Worm (Caenorhabditis elegans) whole organism, young adult: ENCODE results near the gene mrpl-18.

Source experiments
- B0019.2 ChIP-seq: fragments of 200-800 bp; sonication (Bioruptor generic); conservative IDR thresholded peaks from 2 replicates; pipeline ENCODE4 v1.3.6; 2022; ENCODE audit warnings: missing genetic modification reagents, missing genetic modification characterization, missing compliant biosample characterization
- B0035.1 ChIP-seq: sonication (generic microtip); optimal IDR thresholded peaks from 2 replicates; lab custom pipeline; 2016; ENCODE audit warnings: missing genetic modification characterization, mild to moderate bottlenecking, missing compliant biosample characterization, missing genotype, missing genetic modification reagents
- C06A6.2 ChIP-seq: fragments of 200-800 bp; sonication (Bioruptor generic); conservative IDR thresholded peaks from 2 replicates; pipeline ENCODE4 v1.3.6; 2022; ENCODE audit warnings: missing genetic modification characterization, missing compliant biosample characterization
- D2030.7 ChIP-seq: fragments of 200-800 bp; sonication (Bioruptor generic); IDR thresholded peaks from 2 replicates; pipeline ENCODE4 v1.3.6; 2022; ENCODE audit warnings: missing genetic modification reagents, missing genetic modification characterization, missing compliant biosample characterization
- F10E7.11 ChIP-seq: sonication (generic microtip); optimal IDR thresholded peaks from 2 replicates; lab custom pipeline; 2017; ENCODE audit warnings: mild to moderate bottlenecking, missing genetic modification characterization, moderate library complexity, missing compliant biosample characterization
- F23B12.7 ChIP-seq: sonication (generic microtip); optimal IDR thresholded peaks from 2 replicates; lab custom pipeline; 2017; ENCODE audit warnings: missing genetic modification characterization, mild to moderate bottlenecking, missing compliant biosample characterization, antibody characterized with exemption, moderate library complexity; ENCODE audit not compliant: insufficient read depth
- F49E8.2 ChIP-seq: sonication (generic microtip); optimal IDR thresholded peaks from 3 replicates; lab custom pipeline; 2017; ENCODE audit warnings: missing genetic modification characterization, mild to moderate bottlenecking, missing compliant biosample characterization, antibody characterized with exemption, moderate library complexity; ENCODE audit not compliant: insufficient read depth
- F57A8.1 ChIP-seq: fragments of 200-800 bp; sonication (Bioruptor generic); optimal IDR thresholded peaks from 2 replicates; lab custom pipeline; 2018; ENCODE audit warnings: mild to moderate bottlenecking, missing genetic modification characterization, moderate library complexity, missing compliant biosample characterization
- F57C9.4 ChIP-seq: sonication (generic microtip); optimal IDR thresholded peaks from 2 replicates; lab custom pipeline; 2017; ENCODE audit warnings: mild to moderate bottlenecking, missing genetic modification characterization, missing compliant biosample characterization
- K11D2.4 ChIP-seq: fragments of 200-800 bp; sonication (Bioruptor generic); IDR thresholded peaks from 2 replicates; pipeline ENCODE4 v1.3.6; 2022; ENCODE audit warnings: missing genetic modification reagents, missing genetic modification characterization, missing compliant biosample characterization
- T26A5.8 ChIP-seq: sonication (generic microtip); optimal IDR thresholded peaks from 2 replicates; lab custom pipeline; 2016; ENCODE audit warnings: missing genetic modification characterization, missing compliant biosample characterization
- Y53F4B.3 ChIP-seq: fragments of 200-800 bp; sonication (Bioruptor generic); IDR thresholded peaks from 2 replicates; pipeline ENCODE4 v1.3.6; 2022; ENCODE audit warnings: missing genetic modification reagents, missing genetic modification characterization, missing compliant biosample characterization
- Y67H2A.10 ChIP-seq: fragments of 200-800 bp; sonication (Bioruptor generic); conservative IDR thresholded peaks from 2 replicates; pipeline ENCODE4 v1.3.6; 2022; ENCODE audit warnings: missing genetic modification reagents, missing genetic modification characterization, missing compliant biosample characterization
- attf-6 ChIP-seq: fragments of 200-800 bp; sonication (Bioruptor generic); IDR thresholded peaks from 2 replicates; pipeline ENCODE4 v1.3.6; 2022; ENCODE audit warnings: missing genetic modification reagents, missing genetic modification characterization, missing compliant biosample characterization
- ccch-3 ChIP-seq: fragments of 200-800 bp; sonication (Bioruptor generic); optimal IDR thresholded peaks from 2 replicates; lab custom pipeline; 2018; ENCODE audit warnings: mild to moderate bottlenecking, missing genetic modification characterization, missing compliant biosample characterization
- cebp-2 ChIP-seq: fragments of 200-800 bp; sonication (Bioruptor generic); IDR thresholded peaks from 2 replicates; pipeline ENCODE4 v1.3.6; 2022; ENCODE audit warnings: missing genetic modification characterization, missing compliant biosample characterization
- ceh-100 ChIP-seq: fragments of 200-800 bp; sonication (Bioruptor generic); IDR thresholded peaks from 2 replicates; pipeline ENCODE4 v1.3.6; 2022; ENCODE audit warnings: missing genetic modification reagents, missing genetic modification characterization, missing compliant biosample characterization
- ceh-40 ChIP-seq: fragments of 200-800 bp; sonication (Bioruptor generic); IDR thresholded peaks from 2 replicates; pipeline ENCODE4 v1.3.6; 2022; ENCODE audit warnings: missing genetic modification characterization, missing compliant biosample characterization
- ceh-58 ChIP-seq: fragments of 200-800 bp; sonication (Bioruptor generic); IDR thresholded peaks from 2 replicates; pipeline ENCODE4 v1.3.6; 2022; ENCODE audit warnings: missing genetic modification characterization, missing compliant biosample characterization
- die-1 ChIP-seq: sonication (generic microtip); optimal IDR thresholded peaks from 2 replicates; lab custom pipeline; 2016; ENCODE audit warnings: missing genotype, mild to moderate bottlenecking, missing genetic modification characterization, missing compliant biosample characterization
- dox-1 ChIP-seq: fragments of 200-800 bp; sonication (Bioruptor generic); IDR thresholded peaks from 2 replicates; pipeline ENCODE4 v1.3.6; 2022; ENCODE audit warnings: missing genetic modification reagents, missing genetic modification characterization, missing compliant biosample characterization
- dpff-1 ChIP-seq: sonication (generic microtip); optimal IDR thresholded peaks from 2 replicates; lab custom pipeline; 2017; ENCODE audit warnings: mild to moderate bottlenecking, missing genetic modification characterization, missing compliant biosample characterization
- dpl-1 ChIP-seq: fragments of 150-350 bp; optimal IDR thresholded peaks from 2 replicates; lab custom pipeline; 2014; ENCODE audit warnings: missing biosample characterization, missing genetic modification reagents, missing genetic modification characterization
- ekl-4 ChIP-seq: fragments of 200-800 bp; sonication (Bioruptor generic); IDR thresholded peaks from 2 replicates; pipeline ENCODE4 v1.3.6; 2022; ENCODE audit warnings: missing genetic modification reagents, missing genetic modification characterization, missing compliant biosample characterization
- hlh-12 ChIP-seq: sonication (generic microtip); optimal IDR thresholded peaks from 2 replicates; lab custom pipeline; 2016; ENCODE audit warnings: missing genetic modification characterization, missing compliant biosample characterization
- hmg-1.2 ChIP-seq: fragments of 200-800 bp; sonication (Bioruptor generic); IDR thresholded peaks from 2 replicates; pipeline ENCODE4 v1.3.6; 2022; ENCODE audit warnings: missing genetic modification reagents, missing genetic modification characterization, missing compliant biosample characterization
- hmg-20 ChIP-seq: fragments of 200-800 bp; sonication (Bioruptor generic); IDR thresholded peaks from 2 replicates; pipeline ENCODE4 v1.3.6; 2022; ENCODE audit warnings: missing genetic modification reagents, missing genetic modification characterization, missing compliant biosample characterization
- lag-1 ChIP-seq: fragments of 200-800 bp; sonication (Bioruptor generic); IDR thresholded peaks from 2 replicates; pipeline ENCODE4 v1.3.6; 2022; ENCODE audit warnings: missing genetic modification reagents, missing genetic modification characterization, missing compliant biosample characterization
- lin-54 ChIP-seq: fragments of 200-800 bp; sonication (Bioruptor generic); optimal IDR thresholded peaks from 2 replicates; lab custom pipeline; 2018; ENCODE audit warnings: mild to moderate bottlenecking, missing genetic modification characterization, missing compliant biosample characterization
- madf-10 ChIP-seq: sonication (generic microtip); optimal IDR thresholded peaks from 2 replicates; lab custom pipeline; 2016; ENCODE audit warnings: mild to moderate bottlenecking, missing genetic modification characterization, missing compliant biosample characterization
- madf-3 ChIP-seq: fragments of 200-800 bp; sonication (Bioruptor generic); IDR thresholded peaks from 2 replicates; pipeline ENCODE4 v1.3.6; 2022; ENCODE audit warnings: missing genetic modification reagents, missing genetic modification characterization, missing compliant biosample characterization
- madf-6 ChIP-seq: fragments of 200-800 bp; sonication (Bioruptor generic); IDR thresholded peaks from 2 replicates; pipeline ENCODE4 v1.3.6; 2022; ENCODE audit warnings: missing genetic modification reagents, missing genetic modification characterization, missing compliant biosample characterization
- mel-28 ChIP-seq: sonication (generic microtip); optimal IDR thresholded peaks from 2 replicates; lab custom pipeline; 2016; ENCODE audit warnings: borderline replicate concordance, mild to moderate bottlenecking, missing genetic modification characterization, missing compliant biosample characterization
- nfyb-1 ChIP-seq: fragments of 200-800 bp; sonication (Bioruptor generic); IDR thresholded peaks from 2 replicates; pipeline ENCODE4 v1.3.6; 2022; ENCODE audit warnings: missing genetic modification reagents, missing genetic modification characterization, missing compliant biosample characterization
- nhr-179 ChIP-seq: sonication (generic microtip); optimal IDR thresholded peaks from 2 replicates; lab custom pipeline; 2016; ENCODE audit warnings: mild to moderate bottlenecking, missing genetic modification characterization, missing compliant biosample characterization
- pbrm-1 ChIP-seq: fragments of 200-800 bp; sonication (Bioruptor generic); IDR thresholded peaks from 2 replicates; pipeline ENCODE4 v1.3.6; 2022; ENCODE audit warnings: missing genetic modification reagents, missing genetic modification characterization, missing compliant biosample characterization
- snpc-3.4 ChIP-seq: sonication (generic microtip); optimal IDR thresholded peaks from 2 replicates; lab custom pipeline; 2017; ENCODE audit warnings: missing genetic modification characterization, mild to moderate bottlenecking, missing compliant biosample characterization, antibody characterized with exemption, moderate library complexity, missing genotype, missing genetic modification reagents
- snpc-4 ChIP-seq, 5 experiments: fragments of 150-350 bp in 1 of 5; sonication (generic microtip) in 4 of 5; optimal IDR thresholded peaks; 2 replicates each; lab custom pipeline; 2014 to 2018; ENCODE audit warnings: missing genetic modification characterization in 5 of 5, missing biosample characterization in 3 of 5, antibody characterized with exemption in 2 of 5, mild to moderate bottlenecking in 2 of 5, missing compliant biosample characterization in 2 of 5, missing genotype in 2 of 5, moderate library complexity in 2 of 5, missing genetic modification reagents in 1 of 5
- somi-1 ChIP-seq: fragments of 200-800 bp; sonication (Bioruptor generic); optimal IDR thresholded peaks from 2 replicates; lab custom pipeline; 2018; ENCODE audit warnings: mild to moderate bottlenecking, missing genetic modification characterization, missing compliant biosample characterization
- tbp1 ChIP-seq: fragments of 200-800 bp; sonication (Bioruptor generic); optimal IDR thresholded peaks from 2 replicates; lab custom pipeline; 2018; ENCODE audit warnings: mild to moderate bottlenecking, missing genetic modification characterization, missing compliant biosample characterization
- unc-130 ChIP-seq: sonication (generic microtip); optimal IDR thresholded peaks from 2 replicates; lab custom pipeline; 2016; ENCODE audit warnings: missing genetic modification reagents, missing genetic modification characterization, missing compliant biosample characterization
- xnd-1 ChIP-seq: sonication (generic microtip); optimal IDR thresholded peaks from 2 replicates; lab custom pipeline; 2016; ENCODE audit warnings: missing genotype, missing genetic modification reagents, missing genetic modification characterization, missing compliant biosample characterization
- zfh-2 ChIP-seq: fragments of 200-800 bp; sonication (Bioruptor generic); conservative IDR thresholded peaks from 2 replicates; pipeline ENCODE4 v1.3.6; 2022; ENCODE audit warnings: missing genetic modification reagents, missing genetic modification characterization, missing compliant biosample characterization
- zim-3 ChIP-seq: sonication (generic microtip); optimal IDR thresholded peaks from 2 replicates; lab custom pipeline; 2017; ENCODE audit warnings: mild to moderate bottlenecking, missing genetic modification characterization, moderate library complexity, missing compliant biosample characterization
- ztf-18 ChIP-seq: sonication (generic microtip); optimal IDR thresholded peaks from 2 replicates; lab custom pipeline; 2016; ENCODE audit warnings: missing genotype, mild to moderate bottlenecking, missing genetic modification characterization, missing compliant biosample characterization
- ztf-28 ChIP-seq: fragments of 200-800 bp; sonication (Bioruptor generic); IDR thresholded peaks from 2 replicates; pipeline ENCODE4 v1.3.6; 2022; ENCODE audit warnings: missing genetic modification reagents, missing genetic modification characterization, missing compliant biosample characterization

The mrpl-18 gene

DNA sequence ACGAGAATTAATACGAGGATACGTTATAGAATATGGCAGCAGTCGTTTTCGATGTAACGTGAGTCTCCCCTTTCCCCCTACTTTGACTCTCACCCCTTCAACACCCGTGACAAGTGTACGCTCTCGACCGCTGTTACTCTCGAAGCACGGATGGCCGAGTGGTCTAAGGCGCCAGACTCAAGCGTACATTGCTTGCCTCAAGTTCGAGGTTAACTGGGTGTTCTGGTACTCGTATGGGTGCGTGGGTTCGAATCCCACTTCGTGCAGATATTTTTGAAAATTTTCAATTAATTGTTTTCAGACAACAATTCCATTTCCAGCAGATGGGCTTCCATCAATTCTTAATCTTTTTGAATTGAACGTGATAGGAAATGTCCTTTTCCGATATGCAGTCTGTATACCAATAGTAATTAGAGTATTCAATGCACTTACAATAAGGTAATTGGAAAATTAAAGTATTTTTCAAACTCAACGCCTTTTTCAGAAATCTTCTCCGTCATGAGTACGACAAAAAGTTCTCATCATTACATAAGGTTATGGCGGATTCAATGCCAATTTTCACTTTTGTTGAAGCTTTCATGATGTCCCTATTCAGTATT is 35.3 kb upstream of the mrpl-18 start:
- TF ChIP-seq snpc-3.4 = peak; percentile 89
- peak; percentile 85 for TF ChIP-seq pbrm-1 (GFP tag; lab: Robert Waterston, UW)
- peak; percentile 61 for TF ChIP-seq K11D2.4 (GFP tag; lab: Robert Waterston, UW)
- peak; percentile 91 for TF ChIP-seq F23B12.7
- peak; percentile 72 for TF ChIP-seq lin-54 (GFP tag; lab: Kevin White, UChicago)
- 0 out of 2 replicates have a peak, but pooled peaks have one; percentile 38 for TF ChIP-seq hmg-20
- peak; percentile 89 for TF ChIP-seq dox-1 (GFP tag; lab: Robert Waterston, UW)
- TF ChIP-seq attf-6 (GFP tag; lab: Robert Waterston, UW) = peak; percentile 69; the same call in 1 of the 2 replicates
- TF ChIP-seq Y53F4B.3 (GFP tag; lab: Robert Waterston, UW) = peak; percentile 64
- no peak for TF ChIP-seq lag-1
- TF ChIP-seq madf-3 = no peak
- TF ChIP-seq ztf-18 (tag; lab: Kevin White, UChicago) = peak; percentile 77
- TF ChIP-seq snpc-4 (GFP tag; optimal IDR thresholded peaks at IDR 0.05; lab: Kevin White, UChicago) = peak; percentile 81
- peak; percentile 36 to 76 (median 64) for TF ChIP-seq snpc-4 (tag; optimal IDR thresholded peaks at IDR 0.05; lab: Kevin White, UChicago)
- TF ChIP-seq mel-28 (tag; lab: Kevin White, UChicago) = no peak
- peak; percentile 72 for TF ChIP-seq madf-6 (GFP tag; lab: Robert Waterston, UW)
- TF ChIP-seq xnd-1 = no peak
- peak; percentile 74; the same call in 1 of the 2 replicates for TF ChIP-seq ztf-28 (GFP tag; lab: Robert Waterston, UW)
- peak; percentile 63 for TF ChIP-seq madf-10 (tag; lab: Kevin White, UChicago)
- TF ChIP-seq hlh-12 (tag; lab: Kevin White, UChicago) = no peak
- no peak for TF ChIP-seq ccch-3 (GFP tag; lab: Kevin White, UChicago)
- TF ChIP-seq dpff-1 (tag; lab: Kevin White, UChicago) = no peak
- no peak for TF ChIP-seq ceh-58 (GFP tag; lab: Robert Waterston, UW)
- peak; percentile 30 for TF ChIP-seq F10E7.11 (tag; lab: Kevin White, UChicago)
- TF ChIP-seq dpl-1 = peak; percentile 12
- TF ChIP-seq cebp-2 (GFP tag; lab: Robert Waterston, UW) = 0 out of 2 replicates have a peak, but pooled peaks have one; percentile 83
- peak; percentile 99 for TF ChIP-seq tbp1 (GFP tag; lab: Kevin White, UChicago)
- no peak for TF ChIP-seq somi-1 (GFP tag; lab: Kevin White, UChicago)
- no peak for TF ChIP-seq nhr-179 (tag; lab: Kevin White, UChicago)
- TF ChIP-seq nfyb-1 (GFP tag; lab: Robert Waterston, UW) = peak; percentile 86
- 0 out of 2 replicates have a peak, but pooled peaks have one; percentile 18 for TF ChIP-seq C06A6.2 (GFP tag; lab: Robert Waterston, UW)
- peak; percentile 57 for TF ChIP-seq ceh-100 (GFP tag; lab: Robert Waterston, UW)
- TF ChIP-seq Y67H2A.10 (GFP tag; lab: Robert Waterston, UW) = 0 out of 2 replicates have a peak, but pooled peaks have one; percentile 30
- peak; percentile 78 for TF ChIP-seq hmg-1.2 (GFP tag; lab: Robert Waterston, UW)
- TF ChIP-seq F57C9.4 = no peak
- TF ChIP-seq zfh-2 (GFP tag; lab: Robert Waterston, UW) = peak; percentile 48; the same call in 1 of the 2 replicates
- peak; percentile 88 for TF ChIP-seq zim-3 (tag; lab: Kevin White, UChicago)
- TF ChIP-seq die-1 (tag; lab: Kevin White, UChicago) = peak; percentile 92
- TF ChIP-seq ekl-4 = peak; percentile 72
- TF ChIP-seq ceh-40 (GFP tag; lab: Robert Waterston, UW) = 0 out of 2 replicates have a peak, but pooled peaks have one; percentile 57
- peak; percentile 40 for TF ChIP-seq F57A8.1 (GFP tag; lab: Kevin White, UChicago)
- peak; percentile 83 for TF ChIP-seq D2030.7 (GFP tag; lab: Robert Waterston, UW)
- peak; percentile 61 for TF ChIP-seq T26A5.8 (tag; lab: Kevin White, UChicago)
- TF ChIP-seq F49E8.2 (tag; lab: Kevin White, UChicago) = peak; percentile 65
- TF ChIP-seq unc-130 (GFP tag; lab: Kevin White, UChicago) = peak; percentile 42
- 0 out of 2 replicates have a peak, but pooled peaks have one; percentile 46 for TF ChIP-seq B0019.2 (GFP tag; lab: Robert Waterston, UW)
- TF ChIP-seq B0035.1 (tag; lab: Kevin White, UChicago) = peak; percentile 62
